Worm (Caenorhabditis elegans): Measurements from ENCODE around the gene F54F2.9.

- TF ChIP-seq tab-1 (GFP tag; IDR thresholded peaks at IDR 0.05) = no peak
- TF ChIP-seq T22C8.4 (GFP tag; IDR thresholded peaks at IDR 0.05) = no peak
- TF ChIP-seq flt-1 (GFP tag; IDR thresholded peaks at IDR 0.05) = no peak
- no peak for TF ChIP-seq ref-1 (GFP tag; conservative IDR thresholded peaks at IDR 0.05)
- no peak for TF ChIP-seq ztf-29 (GFP tag; IDR thresholded peaks at IDR 0.05)
- TF ChIP-seq cog-1 (tag; optimal IDR thresholded peaks at IDR 0.05) = no peak
Observed at ce11 chrIII:8848372-8848771, 21.3 kb upstream of the F54F2.9 start, which contains the start of gene F44E2.7.
